Worm (Caenorhabditis elegans): Measurements from ENCODE around the gene nhr-235.

nhr-235 gene

ce11 chrII:12677975-12678866, 37.8 kb downstream of the nhr-235 start (continued):
- TF ChIP-seq nhr-41 (GFP tag; IDR thresholded peaks at IDR 0.05) (no peak), ceh-44 (GFP tag; IDR thresholded peaks at IDR 0.05) (no peak; the same call in 1 of the 2 replicates), zip-11 (GFP tag; IDR thresholded peaks at IDR 0.05) (0 out of 2 replicates have a peak, but pooled peaks have one; percentile 22), nhr-11 (tag; optimal IDR thresholded peaks at IDR 0.05) (peak; percentile 53), rbr-2 (tag; optimal IDR thresholded peaks at IDR 0.05) (peak; percentile 66), dmd-9 (GFP tag; IDR thresholded peaks at IDR 0.05) (peak; percentile 65), fkh-10 (GFP tag; optimal IDR thresholded peaks at IDR 0.05) (peak; percentile 56), mes-2 (tag; optimal IDR thresholded peaks at IDR 0.05; ENCODE audit: poor library complexity, severe bottlenecking) (peak; percentile 98), daf-19 (GFP tag; conservative IDR thresholded peaks at IDR 0.05) (no peak), duxl-1 (tag; optimal IDR thresholded peaks at IDR 0.05; ENCODE audit: poor library complexity) (peak; percentile 63), daf-16 (GFP tag; optimal IDR thresholded peaks at IDR 0.05) (peak; percentile 8 to 91), daf-16 (tag; optimal IDR thresholded peaks at IDR 0.05) (peak; percentile 54), F10B5.3 (tag; optimal IDR thresholded peaks at IDR 0.05) (peak; percentile 64), hlh-30 (tag; optimal IDR thresholded peaks at IDR 0.05; ENCODE audit: insufficient read depth) (peak; percentile 44), Y5F2A.4 (GFP tag; optimal IDR thresholded peaks at IDR 0.05) (peak; percentile 32), jun-1 (tag; optimal IDR thresholded peaks at IDR 0.05) (no peak), ceh-32 (tag; optimal IDR thresholded peaks at IDR 0.05; ENCODE audit: poor library complexity) (no peak), nhr-6 (tag; optimal IDR thresholded peaks at IDR 0.05) (peak; percentile 58), ZK337.2 (GFP tag; IDR thresholded peaks at IDR 0.05) (peak; percentile 66; the same call in 1 of the 2 replicates), hif-1 (tag; optimal IDR thresholded peaks at IDR 0.05) (peak in 1 of 2 experiments; percentile 83), daf-12 (tag; optimal IDR thresholded peaks at IDR 0.05) (no peak), mxl-3 (GFP tag; optimal IDR thresholded peaks at IDR 0.05) (peak; percentile 65), pqm-1 (tag; optimal IDR thresholded peaks at IDR 0.05) (no peak), lin-38 (GFP tag; IDR thresholded peaks at IDR 0.05) (peak; percentile 97), ctbp-1 (GFP tag; IDR thresholded peaks at IDR 0.05) (peak; percentile 46; the same call in 1 of the 2 replicates), zag-1 (tag; optimal IDR thresholded peaks at IDR 0.05) (no peak), unc-130 (GFP tag; optimal IDR thresholded peaks at IDR 0.05) (peak; percentile 77), lin-29 (GFP tag; IDR thresholded peaks at IDR 0.05) (no peak), zfp-3 (GFP tag; conservative IDR thresholded peaks at IDR 0.05) (0 out of 2 replicates have a peak, but pooled peaks have one; percentile 79), egl-43 (GFP tag; IDR thresholded peaks at IDR 0.05) (peak; percentile 93), gei-8 (GFP tag; optimal IDR thresholded peaks at IDR 0.05) (peak; percentile 71), lin-39 (tag; optimal IDR thresholded peaks at IDR 0.05) (no peak), F49E8.2 (tag; optimal IDR thresholded peaks at IDR 0.05; ENCODE audit: borderline replicate concordance) (peak; percentile 67), Y48G9A.11 (GFP tag; IDR thresholded peaks at IDR 0.05) (peak; percentile 90), attf-4 (tag; optimal IDR thresholded peaks at IDR 0.05) (no peak), nhr-28 (tag; optimal IDR thresholded peaks at IDR 0.05) (peak; percentile 26), dmd-8 (GFP tag; IDR thresholded peaks at IDR 0.05) (peak; percentile 80; the same call in 1 of the 2 replicates), egl-27 (tag; optimal IDR thresholded peaks at IDR 0.05) (no peak), nhr-111 (GFP tag; optimal IDR thresholded peaks at IDR 0.05) (peak; percentile 78), nhr-48 (tag; optimal IDR thresholded peaks at IDR 0.05) (peak; percentile 35), nhr-10 (tag; optimal IDR thresholded peaks at IDR 0.05) (no peak), lin-1 (GFP tag; IDR thresholded peaks at IDR 0.05) (0 out of 2 replicates have a peak, but pooled peaks have one; percentile 24), sdz-12 (GFP tag; optimal IDR thresholded peaks at IDR 0.05) (peak; percentile 64)

Data from whole organism, L4 larva.